Fruit fly (Drosophila melanogaster): Measurements from ENCODE around the gene Tengl2.

Gene Tengl2

DNA sequence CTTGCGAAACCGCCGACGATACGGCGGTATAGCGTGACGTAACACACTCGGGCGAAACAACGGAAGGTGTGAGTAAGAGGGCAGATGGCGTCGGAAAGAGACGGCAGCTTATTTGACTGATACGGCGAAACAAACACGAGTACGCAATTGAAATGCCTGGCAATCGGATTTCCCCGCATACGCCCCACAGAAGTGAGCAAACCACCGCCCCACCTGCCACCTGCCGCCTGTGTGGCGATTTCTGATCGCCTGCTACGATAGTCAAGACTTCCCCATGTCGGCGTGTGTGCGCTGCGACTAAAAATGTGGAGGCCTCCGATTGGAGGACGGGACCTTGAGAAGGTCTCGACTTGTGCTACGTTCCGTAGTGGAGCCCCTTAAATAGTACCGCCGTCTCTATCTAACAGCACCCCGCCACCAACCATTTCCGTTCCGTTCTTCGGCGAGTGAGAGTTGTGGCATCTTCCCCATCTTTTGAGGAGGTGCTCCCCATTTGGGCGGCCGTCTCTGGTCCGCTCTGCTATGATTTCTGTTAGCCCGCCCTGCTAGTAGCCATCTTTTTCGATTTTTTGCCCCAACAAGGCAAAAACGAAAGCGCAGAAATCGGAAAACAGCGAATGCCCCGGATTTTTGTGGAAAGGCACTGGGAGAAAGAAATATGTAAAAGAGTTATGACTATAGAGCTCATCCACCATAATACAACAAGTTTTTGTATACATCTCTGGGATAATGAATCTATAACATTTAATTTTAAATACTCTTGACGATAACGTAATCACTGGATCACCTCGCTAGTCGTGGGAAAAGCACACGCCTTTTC is 40.4 kb downstream of the Tengl2 start (continued):
- peak; percentile 86 for TF ChIP-seq Sox100B (GFP tag; optimal IDR thresholded peaks at IDR 0.05)
- TF ChIP-seq CrebB (tag; optimal IDR thresholded peaks at IDR 0.05), result peak; percentile 78
- TF ChIP-seq CG12744 (GFP tag; optimal IDR thresholded peaks at IDR 0.05), result peak; percentile 51
- TF ChIP-seq dati (GFP tag; IDR thresholded peaks at IDR 0.05), result no peak
- TF ChIP-seq CG2199 (GFP tag; IDR thresholded peaks at IDR 0.05), result no peak
- TF ChIP-seq sens-2 (GFP tag; IDR thresholded peaks at IDR 0.05), result no peak
- no peak for TF ChIP-seq E2f2 (GFP tag; IDR thresholded peaks at IDR 0.05)
- no peak for TF ChIP-seq ci (GFP tag; IDR thresholded peaks at IDR 0.05)
- TF ChIP-seq so (GFP tag; IDR thresholded peaks at IDR 0.05), result no peak
- TF ChIP-seq CG17186 (GFP tag; optimal IDR thresholded peaks at IDR 0.05), result peak; percentile 36
- TF ChIP-seq CG17568 (GFP tag; optimal IDR thresholded peaks at IDR 0.05), result peak; percentile 77
- no peak for TF ChIP-seq CG15479 (GFP tag; optimal IDR thresholded peaks at IDR 0.05)
- TF ChIP-seq cas (GFP tag; IDR thresholded peaks at IDR 0.05), result no peak
- TF ChIP-seq CG34376 (GFP tag; optimal IDR thresholded peaks at IDR 0.05), result peak; percentile 71
- no peak for TF ChIP-seq Poxn (GFP tag; IDR thresholded peaks at IDR 0.05)
- TF ChIP-seq NC2α (GFP tag; optimal IDR thresholded peaks at IDR 0.05), result peak; percentile 85
- TF ChIP-seq vvl (GFP tag; IDR thresholded peaks at IDR 0.05), result no peak
- peak; percentile 90 for TF ChIP-seq Side (GFP tag; optimal IDR thresholded peaks at IDR 0.05)
- TF ChIP-seq Xrp1 (GFP tag; IDR thresholded peaks at IDR 0.05), result no peak
- TF ChIP-seq cad (GFP tag; optimal IDR thresholded peaks at IDR 0.05), result no peak
- no peak for TF ChIP-seq ash1 (GFP tag; optimal IDR thresholded peaks at IDR 0.05)
- peak; percentile 97 for TF ChIP-seq lbe (GFP tag; optimal IDR thresholded peaks at IDR 0.05)
- TF ChIP-seq Atf6 (GFP tag; IDR thresholded peaks at IDR 0.05), result no peak
- no peak for TF ChIP-seq H15 (GFP tag; IDR thresholded peaks at IDR 0.05)
- TF ChIP-seq salm (tag; optimal IDR thresholded peaks at IDR 0.05), result peak; percentile 69
- peak; percentile 87 for TF ChIP-seq pum (GFP tag; optimal IDR thresholded peaks at IDR 0.05)
- TF ChIP-seq sim (GFP tag; IDR thresholded peaks at IDR 0.05), result no peak
- peak; percentile 89 for TF ChIP-seq CG4424 (GFP tag; optimal IDR thresholded peaks at IDR 0.05)
- TF ChIP-seq odd (GFP tag; optimal IDR thresholded peaks at IDR 0.05), result peak; percentile 43
- TF ChIP-seq CG17361 (GFP tag; IDR thresholded peaks at IDR 0.05), result no peak
- peak; percentile 83 for TF ChIP-seq grau (tag; optimal IDR thresholded peaks at IDR 0.05)
- TF ChIP-seq Kr (GFP tag; optimal IDR thresholded peaks at IDR 0.05), result no peak
- peak; percentile 94 for TF ChIP-seq gem (tag; optimal IDR thresholded peaks at IDR 0.05)
- peak; percentile 89 for TF ChIP-seq Max (GFP tag; optimal IDR thresholded peaks at IDR 0.05)
- TF ChIP-seq CG11456 (GFP tag; IDR thresholded peaks at IDR 0.05), result no peak
- no peak for TF ChIP-seq ttk (GFP tag; IDR thresholded peaks at IDR 0.05)
- no peak for TF ChIP-seq CG14441 (GFP tag; IDR thresholded peaks at IDR 0.05)
- peak; percentile 86 for TF ChIP-seq CoRest (tag; optimal IDR thresholded peaks at IDR 0.05)
- TF ChIP-seq Hsf (GFP tag; optimal IDR thresholded peaks at IDR 0.05), result peak; percentile 82
- no peak for TF ChIP-seq CG11247 (GFP tag; IDR thresholded peaks at IDR 0.05)
- TF ChIP-seq YL-1 (GFP tag; optimal IDR thresholded peaks at IDR 0.05), result no peak
- TF ChIP-seq CG6654 (GFP tag; optimal IDR thresholded peaks at IDR 0.05), result peak; percentile 67
- TF ChIP-seq esg (GFP tag; conservative IDR thresholded peaks at IDR 0.05), result no peak
- TF ChIP-seq sob (GFP tag; IDR thresholded peaks at IDR 0.05), result no peak
- peak; percentile 90 for TF ChIP-seq CG4820 (GFP tag; optimal IDR thresholded peaks at IDR 0.05)
- TF ChIP-seq CG3726 (GFP tag; IDR thresholded peaks at IDR 0.05), result no peak
- peak; percentile 68 for TF ChIP-seq zfh2 (GFP tag; optimal IDR thresholded peaks at IDR 0.05)
- peak; percentile 86 for TF ChIP-seq CG7556 (GFP tag; optimal IDR thresholded peaks at IDR 0.05)
- TF ChIP-seq kah (GFP tag; optimal IDR thresholded peaks at IDR 0.05), result peak; percentile 82
- no peak for TF ChIP-seq CG3847 (GFP tag; IDR thresholded peaks at IDR 0.05)
- peak; percentile 87 for TF ChIP-seq CG8089 (GFP tag; optimal IDR thresholded peaks at IDR 0.05)
- peak; percentile 82 for TF ChIP-seq en (GFP tag; optimal IDR thresholded peaks at IDR 0.05)
